Worm (Caenorhabditis elegans) whole organism, young adult: Measurements from ENCODE around the gene cca-1.

Source experiments
- B0261.1 ChIP-seq: sonication (generic microtip); optimal IDR thresholded peaks from 2 replicates; lab custom pipeline; 2016; ENCODE audit warnings: mild to moderate bottlenecking, missing genetic modification characterization, moderate library complexity, missing compliant biosample characterization
- Y53F4B.3 ChIP-seq: fragments of 200-800 bp; sonication (Bioruptor generic); IDR thresholded peaks from 2 replicates; pipeline ENCODE4 v1.3.6; 2022; ENCODE audit warnings: missing genetic modification reagents, missing genetic modification characterization, missing compliant biosample characterization
- Y53G8AR.9 ChIP-seq: fragments of 200-800 bp; sonication (Bioruptor generic); conservative IDR thresholded peaks from 2 replicates; pipeline ENCODE4 v1.3.6; 2022; ENCODE audit warnings: missing genetic modification reagents, missing genetic modification characterization, missing compliant biosample characterization
- ama-1 ChIP-seq, 3 experiments: fragments of 150-350 bp in 1 of 3; sonication (generic microtip) in 2 of 3; optimal IDR thresholded peaks; 2 replicates each; lab custom pipeline; 2014 to 2018; ENCODE audit warnings: missing biosample characterization in 2 of 3, missing genetic modification characterization in 2 of 3, missing genetic modification reagents in 2 of 3
- ceh-40 ChIP-seq: fragments of 200-800 bp; sonication (Bioruptor generic); IDR thresholded peaks from 2 replicates; pipeline ENCODE4 v1.3.6; 2022; ENCODE audit warnings: missing genetic modification characterization, missing compliant biosample characterization
- ceh-58 ChIP-seq: fragments of 200-800 bp; sonication (Bioruptor generic); IDR thresholded peaks from 2 replicates; pipeline ENCODE4 v1.3.6; 2022; ENCODE audit warnings: missing genetic modification characterization, missing compliant biosample characterization
- let-607 ChIP-seq, 2 experiments: fragments of 200-800 bp in 1 of 2; sonication (Bioruptor generic) in 1 of 2; sonication (generic microtip) in 1 of 2; optimal IDR thresholded peaks; 2 replicates each; lab custom pipeline; 2016 to 2018; ENCODE audit warnings: mild to moderate bottlenecking in 2 of 2, missing compliant biosample characterization in 2 of 2, missing genetic modification characterization in 2 of 2, moderate library complexity in 2 of 2, missing genotype in 1 of 2
- lin-54 ChIP-seq: fragments of 200-800 bp; sonication (Bioruptor generic); optimal IDR thresholded peaks from 2 replicates; lab custom pipeline; 2018; ENCODE audit warnings: mild to moderate bottlenecking, missing genetic modification characterization, missing compliant biosample characterization
- madf-3 ChIP-seq: fragments of 200-800 bp; sonication (Bioruptor generic); IDR thresholded peaks from 2 replicates; pipeline ENCODE4 v1.3.6; 2022; ENCODE audit warnings: missing genetic modification reagents, missing genetic modification characterization, missing compliant biosample characterization
- pha-4 ChIP-seq: fragments of 150-350 bp; sonication (generic microtip); optimal IDR thresholded peaks from 2 replicates; lab custom pipeline; 2014; ENCODE audit warnings: missing biosample characterization, missing genetic modification reagents, missing genetic modification characterization
- unc-130 ChIP-seq: sonication (generic microtip); optimal IDR thresholded peaks from 2 replicates; lab custom pipeline; 2016; ENCODE audit warnings: missing genetic modification reagents, missing genetic modification characterization, missing compliant biosample characterization
- zim-3 ChIP-seq: sonication (generic microtip); optimal IDR thresholded peaks from 2 replicates; lab custom pipeline; 2017; ENCODE audit warnings: mild to moderate bottlenecking, missing genetic modification characterization, moderate library complexity, missing compliant biosample characterization
- ztf-22 ChIP-seq: fragments of 200-800 bp; sonication (Bioruptor generic); optimal IDR thresholded peaks from 2 replicates; lab custom pipeline; 2018; ENCODE audit warnings: mild to moderate bottlenecking, missing genetic modification characterization, moderate library complexity, missing compliant biosample characterization

DNA sequence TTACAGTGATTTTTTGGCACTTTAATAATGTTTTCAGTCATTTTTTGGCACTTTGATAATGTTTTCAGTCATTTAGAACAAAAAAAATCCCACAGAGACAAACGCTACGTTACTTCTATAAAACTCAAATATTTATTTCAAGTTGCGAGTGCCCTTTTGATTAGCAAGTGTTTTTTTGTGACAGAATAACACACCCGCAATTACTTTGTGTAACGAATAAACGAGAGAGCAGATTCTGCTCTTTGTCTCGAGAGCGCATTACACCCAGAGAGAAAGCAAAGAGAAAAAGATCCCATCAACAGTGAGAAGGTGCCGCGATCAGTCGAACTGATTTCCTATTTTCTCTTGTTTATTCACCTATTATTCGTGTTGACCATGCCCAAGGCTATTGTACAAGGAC lies 8.2 kb upstream of the cca-1 start, which contains the start of gene pcyt-2.2:
- TF ChIP-seq ceh-40 (GFP tag; lab: Robert Waterston, UW) (no peak), ama-1 (optimal IDR thresholded peaks at IDR 0.05; lab: Kevin White, UChicago) (no peak), ama-1 (GFP tag; optimal IDR thresholded peaks at IDR 0.05; lab: Kevin White, UChicago) (no peak), madf-3 (GFP tag; lab: Robert Waterston, UW) (no peak), ztf-22 (GFP tag; lab: Kevin White, UChicago) (no peak), lin-54 (GFP tag; lab: Kevin White, UChicago) (no peak), Y53F4B.3 (no peak), Y53G8AR.9 (no peak), pha-4 (tag; lab: Kevin White, UChicago) (no peak), zim-3 (no peak), ceh-58 (GFP tag; lab: Robert Waterston, UW) (no peak), B0261.1 (tag; lab: Kevin White, UChicago) (no peak), let-607 (tag; optimal IDR thresholded peaks at IDR 0.05; lab: Kevin White, UChicago) (no peak), unc-130 (GFP tag; lab: Kevin White, UChicago) (no peak)
